Fruit fly (Drosophila melanogaster) whole organism, embryonic: ENCODE results near the gene CG14423.

Experiments
- Abd-B ChIP-seq: fragments of 200-800 bp; sonication (Bioruptor generic); optimal IDR thresholded peaks from 2 replicates; lab custom pipeline; 2018; ENCODE audit warnings: missing biosample characterization, mild to moderate bottlenecking, missing genetic modification characterization, moderate library complexity
- CG10209 ChIP-seq: fragments of 200-800 bp; sonication (Bioruptor generic); optimal IDR thresholded peaks from 3 replicates; lab custom pipeline; 2017; ENCODE audit warnings: missing biosample characterization, mild to moderate bottlenecking, missing genetic modification characterization, missing genetic modification reagents
- CG12391 ChIP-seq: fragments of 200-800 bp; sonication (Bioruptor generic); optimal IDR thresholded peaks from 3 replicates; lab custom pipeline; 2018; ENCODE audit warnings: missing biosample characterization, mild to moderate bottlenecking, missing genetic modification characterization, moderate library complexity
- CG13424 ChIP-seq: fragments of 200-800 bp; sonication (Bioruptor generic); optimal IDR thresholded peaks from 2 replicates; lab custom pipeline; 2019; ENCODE audit warnings: missing biosample characterization, mild to moderate bottlenecking, missing genetic modification characterization, moderate library complexity
- CG15269 ChIP-seq: fragments of 200-800 bp; sonication (Bioruptor generic); optimal IDR thresholded peaks from 2 replicates; lab custom pipeline; 2018; ENCODE audit warnings: missing biosample characterization, mild to moderate bottlenecking, missing genetic modification characterization, moderate library complexity
- CG17361 ChIP-seq: fragments of 200-800 bp; sonication (Bioruptor generic); IDR thresholded peaks from 3 replicates; pipeline ENCODE4 v1.3.6; 2022; ENCODE audit warnings: missing biosample characterization, missing genetic modification characterization
- CG18262 ChIP-seq: fragments of 200-800 bp; optimal IDR thresholded peaks from 3 replicates; lab custom pipeline; 2019; ENCODE audit warnings: missing biosample characterization, mild to moderate bottlenecking, missing genetic modification characterization, moderate library complexity
- CG30403 ChIP-seq: fragments of 200-800 bp; sonication (Bioruptor generic); optimal IDR thresholded peaks from 3 replicates; lab custom pipeline; 2016; ENCODE audit warnings: missing biosample characterization, missing genetic modification characterization
- CG3847 ChIP-seq: fragments of 200-800 bp; sonication (Bioruptor generic); IDR thresholded peaks from 2 replicates; pipeline ENCODE4 v1.3.6; 2022; ENCODE audit warnings: missing biosample characterization, missing genetic modification characterization
- CG3995 ChIP-seq: fragments of 200-800 bp; sonication (Bioruptor generic); optimal IDR thresholded peaks from 3 replicates; lab custom pipeline; 2016; ENCODE audit warnings: missing biosample characterization, missing genetic modification characterization
- CG6689 ChIP-seq: fragments of 200-800 bp; sonication (Bioruptor generic); IDR thresholded peaks from 2 replicates; pipeline ENCODE4 v1.3.6; 2022; ENCODE audit warnings: missing biosample characterization, missing genetic modification characterization
- CG7556 ChIP-seq: fragments of 200-800 bp; sonication (Bioruptor generic); optimal IDR thresholded peaks from 2 replicates; lab custom pipeline; 2017; ENCODE audit warnings: missing biosample characterization, mild to moderate bottlenecking, missing genetic modification characterization
- CG8388 ChIP-seq: fragments of 200-800 bp; sonication (Bioruptor generic); optimal IDR thresholded peaks from 2 replicates; lab custom pipeline; 2019; ENCODE audit warnings: missing biosample characterization, mild to moderate bottlenecking, missing genetic modification characterization, moderate library complexity
- CrebB ChIP-seq: fragments of 200-800 bp; sonication (Bioruptor generic); optimal IDR thresholded peaks from 3 replicates; lab custom pipeline; 2018; ENCODE audit warnings: missing biosample characterization, mild to moderate bottlenecking, missing genetic modification characterization
- Drgx ChIP-seq: fragments of 200-800 bp; sonication (Bioruptor generic); IDR thresholded peaks from 2 replicates; pipeline ENCODE4 v1.3.6; 2022; ENCODE audit warnings: missing biosample characterization, missing genetic modification characterization
- E2f2 ChIP-seq: fragments of 200-800 bp; sonication (Bioruptor generic); IDR thresholded peaks from 2 replicates; pipeline ENCODE4 v1.3.6; 2022; ENCODE audit warnings: missing biosample characterization, missing genetic modification characterization
- Meics ChIP-seq: fragments of 200-800 bp; sonication (Bioruptor generic); optimal IDR thresholded peaks from 2 replicates; lab custom pipeline; 2017; ENCODE audit warnings: missing biosample characterization, mild to moderate bottlenecking, missing genetic modification characterization
- Mrtf ChIP-seq: fragments of 200-800 bp; sonication (Bioruptor generic); IDR thresholded peaks from 3 replicates; pipeline ENCODE4 v1.3.6; 2022; ENCODE audit warnings: missing biosample characterization, missing genetic modification characterization
- NfI ChIP-seq: fragments of 200-800 bp; sonication (Bioruptor generic); optimal IDR thresholded peaks from 3 replicates; lab custom pipeline; 2018; ENCODE audit warnings: missing biosample characterization, mild to moderate bottlenecking, missing genetic modification characterization, moderate library complexity
- Oli ChIP-seq: fragments of 200-800 bp; sonication (Bioruptor generic); optimal IDR thresholded peaks from 2 replicates; lab custom pipeline; 2018; ENCODE audit warnings: missing biosample characterization, mild to moderate bottlenecking, missing genetic modification characterization, moderate library complexity
- PHDP ChIP-seq: fragments of 200-800 bp; sonication (Bioruptor generic); optimal IDR thresholded peaks from 3 replicates; lab custom pipeline; 2018; ENCODE audit warnings: missing biosample characterization, mild to moderate bottlenecking, missing genetic modification characterization, moderate library complexity
- Sox100B ChIP-seq: fragments of 200-800 bp; sonication (Bioruptor generic); optimal IDR thresholded peaks from 3 replicates; lab custom pipeline; 2018; ENCODE audit warnings: missing biosample characterization, mild to moderate bottlenecking, missing genetic modification characterization
- Trl ChIP-seq, 3 experiments: fragments of >200 bp in 2 of 3; fragments of 200-800 bp in 1 of 3; sonication (Bioruptor generic) in 1 of 3; optimal IDR thresholded peaks; 2 replicates in 1 of 3; 3 replicates in 2 of 3; lab custom pipeline; 2016 to 2017; ENCODE audit warnings: missing biosample characterization in 1 of 3, missing genetic modification characterization in 1 of 3
- YL-1 ChIP-seq: fragments of 200-800 bp; sonication (Bioruptor generic); optimal IDR thresholded peaks from 3 replicates; lab custom pipeline; 2017; ENCODE audit warnings: missing biosample characterization, mild to moderate bottlenecking, missing genetic modification characterization
- abd-A ChIP-seq: fragments of 200-800 bp; sonication (Bioruptor generic); optimal IDR thresholded peaks from 3 replicates; lab custom pipeline; 2019; ENCODE audit warnings: missing biosample characterization, mild to moderate bottlenecking, missing genetic modification characterization, moderate library complexity
- bcd ChIP-seq: fragments of 200-800 bp; sonication (Bioruptor generic); optimal IDR thresholded peaks from 2 replicates; lab custom pipeline; 2017; ENCODE audit warnings: missing biosample characterization, mild to moderate bottlenecking, missing genetic modification characterization
- chinmo ChIP-seq: fragments of 200-800 bp; sonication (Bioruptor generic); IDR thresholded peaks from 4 replicates; pipeline ENCODE4 v1.3.6; 2022; ENCODE audit warnings: missing biosample characterization, missing genetic modification characterization; ENCODE audit not compliant: partially characterized antibody
- cwo ChIP-seq: fragments of 200-800 bp; sonication (Bioruptor generic); optimal IDR thresholded peaks from 3 replicates; lab custom pipeline; 2017; ENCODE audit warnings: missing biosample characterization, missing genetic modification characterization, mild to moderate bottlenecking, moderate library complexity, missing genetic modification reagents
- da ChIP-seq: fragments of 200-800 bp; sonication (Bioruptor generic); optimal IDR thresholded peaks from 2 replicates; lab custom pipeline; 2016; ENCODE audit warnings: missing biosample characterization, missing genetic modification characterization
- dmrt99B ChIP-seq: fragments of 200-800 bp; sonication (Bioruptor generic); optimal IDR thresholded peaks from 2 replicates; lab custom pipeline; 2018; ENCODE audit warnings: missing biosample characterization, mild to moderate bottlenecking, missing genetic modification characterization, moderate library complexity
- dysf ChIP-seq: fragments of 200-800 bp; sonication (Bioruptor generic); IDR thresholded peaks from 3 replicates; pipeline ENCODE4 v1.3.6; 2022; ENCODE audit warnings: missing biosample characterization, missing genetic modification characterization
- fd96Cb ChIP-seq: fragments of 200-800 bp; sonication (Bioruptor generic); optimal IDR thresholded peaks from 2 replicates; lab custom pipeline; 2018; ENCODE audit warnings: missing biosample characterization, mild to moderate bottlenecking, missing genetic modification characterization, moderate library complexity
- gt ChIP-seq: fragments of 200-800 bp; sonication (Bioruptor generic); IDR thresholded peaks from 2 replicates; pipeline ENCODE4 v1.3.6; 2022; ENCODE audit warnings: missing biosample characterization, missing genetic modification characterization
- ind ChIP-seq: fragments of 200-800 bp; sonication (Bioruptor generic); optimal IDR thresholded peaks from 3 replicates; lab custom pipeline; 2016; ENCODE audit warnings: missing biosample characterization, missing genetic modification characterization
- inv ChIP-seq: fragments of 200-800 bp; sonication (Bioruptor generic); IDR thresholded peaks from 2 replicates; pipeline ENCODE4 v1.3.6; 2022; ENCODE audit warnings: missing biosample characterization, missing genetic modification characterization; ENCODE audit not compliant: partially characterized antibody
- mam ChIP-seq: fragments of 200-800 bp; sonication (Bioruptor generic); optimal IDR thresholded peaks from 3 replicates; lab custom pipeline; 2016; ENCODE audit warnings: missing biosample characterization, missing genetic modification characterization
- org-1 ChIP-seq: fragments of 200-800 bp; sonication (Bioruptor generic); optimal IDR thresholded peaks from 2 replicates; lab custom pipeline; 2017; ENCODE audit warnings: missing biosample characterization, missing genetic modification characterization
- p53 ChIP-seq: fragments of 200-800 bp; sonication (Bioruptor generic); optimal IDR thresholded peaks from 2 replicates; lab custom pipeline; 2016; ENCODE audit warnings: missing biosample characterization, missing genetic modification characterization
- pan ChIP-seq, 4 experiments: fragments of >200 bp in 3 of 4; fragments of 200-800 bp in 1 of 4; sonication (Bioruptor generic) in 1 of 4; optimal IDR thresholded peaks in 3 of 4; IDR thresholded peaks in 1 of 4; 2 replicates each; pipeline versions ENCODE4 v1.3.6 to Lab custom; 2017 to 2022; ENCODE audit warnings: missing biosample characterization in 2 of 4, missing genetic modification characterization in 2 of 4, mixed read lengths in 1 of 4
- phol ChIP-seq: fragments of 200-800 bp; sonication (Bioruptor generic); optimal IDR thresholded peaks from 3 replicates; lab custom pipeline; 2018; ENCODE audit warnings: missing biosample characterization, mild to moderate bottlenecking, missing genetic modification characterization, moderate library complexity
- ro ChIP-seq: fragments of 200-800 bp; sonication (Bioruptor generic); IDR thresholded peaks from 2 replicates; pipeline ENCODE4 v1.3.6; 2022; ENCODE audit warnings: missing biosample characterization, missing genetic modification characterization
- row ChIP-seq: fragments of 200-800 bp; sonication (Bioruptor generic); IDR thresholded peaks from 3 replicates; pipeline ENCODE4 v1.3.6; 2022; ENCODE audit warnings: missing biosample characterization, missing genetic modification characterization
- seq ChIP-seq: fragments of 200-800 bp; sonication (Bioruptor generic); IDR thresholded peaks from 2 replicates; pipeline ENCODE4 v1.3.6; 2022; ENCODE audit warnings: missing biosample characterization, missing genetic modification characterization
- shn ChIP-seq: fragments of 200-800 bp; sonication (Bioruptor generic); optimal IDR thresholded peaks from 3 replicates; lab custom pipeline; 2016; ENCODE audit warnings: missing biosample characterization, missing genetic modification characterization
- slbo ChIP-seq: fragments of 200-800 bp; sonication (Bioruptor generic); IDR thresholded peaks from 2 replicates; pipeline ENCODE4 v1.3.6; 2022; ENCODE audit warnings: missing biosample characterization, missing genetic modification characterization
- ttk ChIP-seq: fragments of 200-800 bp; sonication (Bioruptor generic); IDR thresholded peaks from 2 replicates; pipeline ENCODE4 v2.1.2; 2022; ENCODE audit warnings: missing biosample characterization, missing genetic modification characterization
- zfh2 ChIP-seq: fragments of 200-800 bp; sonication (Bioruptor generic); optimal IDR thresholded peaks from 2 replicates; lab custom pipeline; 2016; ENCODE audit warnings: missing biosample characterization, missing genetic modification characterization

CG14423 gene

dm6 chrX:2993098-2993773 is 48.0 kb downstream of the CG14423 start (continued):
- TF ChIP-seq ind (GFP tag; lab: Kevin White, UChicago) = peak; percentile 7
- TF ChIP-seq CG30403 (GFP tag; lab: Kevin White, UChicago) = peak; percentile 35
- TF ChIP-seq Oli (tag; lab: Kevin White, UChicago) = peak; percentile 48
- no peak for TF ChIP-seq inv (GFP tag; lab: Robert Waterston, UW)
- TF ChIP-seq shn (GFP tag; lab: Kevin White, UChicago) = no peak
- TF ChIP-seq ttk = 0 out of 2 replicates have a peak, but pooled peaks have one; percentile 17
- peak; percentile 8 for TF ChIP-seq Abd-B (GFP tag; lab: Kevin White, UChicago)
- no peak for TF ChIP-seq YL-1 (GFP tag; lab: Kevin White, UChicago)
- peak; percentile 8 for TF ChIP-seq CG15269 (tag; lab: Kevin White, UChicago)
- peak; percentile 0 for TF ChIP-seq bcd (GFP tag; lab: Kevin White, UChicago)
- peak; percentile 32 for TF ChIP-seq phol (tag; lab: Kevin White, UChicago)
- TF ChIP-seq E2f2 (GFP tag; lab: Robert Waterston, UW) = 0 out of 2 replicates have a peak, but pooled peaks have one; percentile 16
- peak; percentile 75 for TF ChIP-seq Drgx
- TF ChIP-seq zfh2 (GFP tag; lab: Kevin White, UChicago) = peak; percentile 12
- TF ChIP-seq CG3847 (GFP tag; lab: Robert Waterston, UW) = 0 out of 2 replicates have a peak, but pooled peaks have one; percentile 21
- TF ChIP-seq dmrt99B (tag; lab: Kevin White, UChicago) = peak; percentile 55
- TF ChIP-seq abd-A (tag; lab: Kevin White, UChicago) = peak; percentile 24
- TF ChIP-seq cwo (GFP tag; lab: Kevin White, UChicago) = peak; percentile 3
- TF ChIP-seq dysf (GFP tag; lab: Robert Waterston, UW) = peak; percentile 59; the same call in 2 of the 3 replicates
- peak; percentile 49; the same call in 1 of the 3 replicates for TF ChIP-seq CG17361 (GFP tag; lab: Robert Waterston, UW)
- 0 out of 2 replicates have a peak, but pooled peaks have one; percentile 20 for TF ChIP-seq CG6689 (GFP tag; lab: Robert Waterston, UW)
- peak; percentile 9 for TF ChIP-seq CG18262 (tag; lab: Kevin White, UChicago)
- TF ChIP-seq mam (GFP tag; lab: Kevin White, UChicago) = peak; percentile 21
- no peak for TF ChIP-seq gt (GFP tag; lab: Robert Waterston, UW)
- TF ChIP-seq Mrtf (GFP tag; lab: Robert Waterston, UW) = no peak
- TF ChIP-seq Trl (optimal IDR thresholded peaks at IDR 0.05; lab: Kevin White, UChicago) = no peak
- TF ChIP-seq Trl (GFP tag; optimal IDR thresholded peaks at IDR 0.05; lab: Kevin White, UChicago) = peak; percentile 28
- peak; percentile 29 for TF ChIP-seq NfI (GFP tag; lab: Kevin White, UChicago)
- peak; percentile 29 for TF ChIP-seq PHDP (tag; lab: Kevin White, UChicago)
- TF ChIP-seq CG13424 = peak; percentile 42
- 0 out of 4 replicates have a peak, but pooled peaks have one; percentile 40 for TF ChIP-seq chinmo (GFP tag; lab: Robert Waterston, UW)
- peak; percentile 31 for TF ChIP-seq Meics (GFP tag; lab: Kevin White, UChicago)
- TF ChIP-seq org-1 = no peak
- TF ChIP-seq row (GFP tag; lab: Robert Waterston, UW) = peak; percentile 40; the same call in 1 of the 3 replicates
- peak; percentile 28 for TF ChIP-seq CG10209 (GFP tag; lab: Kevin White, UChicago)
- peak; percentile 13 for TF ChIP-seq fd96Cb (tag; lab: Kevin White, UChicago)
- peak; percentile 30; the same call in 1 of the 2 replicates for TF ChIP-seq slbo
- peak; percentile 35 for TF ChIP-seq Sox100B (GFP tag; lab: Kevin White, UChicago)
- TF ChIP-seq CrebB (tag; lab: Kevin White, UChicago) = no peak
- TF ChIP-seq CG8388 (GFP tag; lab: Kevin White, UChicago) = no peak
- no peak for TF ChIP-seq ro (GFP tag; lab: Robert Waterston, UW)
- 0 out of 2 replicates have a peak, but pooled peaks have one; percentile 12 for TF ChIP-seq seq (GFP tag; lab: Robert Waterston, UW)
- no peak for TF ChIP-seq p53 (GFP tag; lab: Kevin White, UChicago)
- TF ChIP-seq CG12391 (tag; lab: Kevin White, UChicago) = peak; percentile 13
- no peak for TF ChIP-seq pan (optimal IDR thresholded peaks at IDR 0.05; lab: Kevin White, UChicago)
- peak in 1 of 2 experiments; percentile 38 for TF ChIP-seq pan (GFP tag; optimal IDR thresholded peaks at IDR 0.05 in 1 of 2, IDR thresholded peaks at IDR 0.05 in 1 of 2)
- no peak for TF ChIP-seq da (GFP tag; lab: Kevin White, UChicago)
- peak; percentile 17 for TF ChIP-seq CG7556 (GFP tag; lab: Kevin White, UChicago)
- TF ChIP-seq CG3995 = no peak
